Worm (Caenorhabditis elegans) whole organism, L3 larva: ENCODE data around the gene Y39E4B.10.

ENCODE experiments used
- aly-2 ChIP-seq: fragments of 150-350 bp; optimal IDR thresholded peaks from 2 replicates; lab custom pipeline; 2014; ENCODE audit warnings: missing biosample characterization, missing genetic modification characterization
- egl-5 ChIP-seq: fragments of 150-350 bp; optimal IDR thresholded peaks from 2 replicates; lab custom pipeline; 2017; ENCODE audit warnings: missing biosample characterization, missing genetic modification reagents, missing genetic modification characterization, inconsistent platforms
- elt-1 ChIP-seq: fragments of 150-350 bp; optimal IDR thresholded peaks from 2 replicates; lab custom pipeline; 2014; ENCODE audit warnings: missing biosample characterization, missing genetic modification characterization
- elt-3 ChIP-seq, 3 experiments: fragments of 150-350 bp in 1 of 3; sonication (generic microtip) in 2 of 3; optimal IDR thresholded peaks; 2 replicates in 2 of 3; 4 replicates in 1 of 3; lab custom pipeline; 2014 to 2017; ENCODE audit warnings: missing biosample characterization in 3 of 3, missing genetic modification characterization in 3 of 3
- fos-1 ChIP-seq: fragments of 150-350 bp; optimal IDR thresholded peaks from 2 replicates; lab custom pipeline; 2014; ENCODE audit warnings: missing biosample characterization, missing genetic modification characterization
- nhr-11 ChIP-seq: fragments of 150-350 bp; optimal IDR thresholded peaks from 2 replicates; lab custom pipeline; 2014; ENCODE audit warnings: missing biosample characterization, missing genetic modification characterization
- unc-39 ChIP-seq: sonication (generic microtip); optimal IDR thresholded peaks from 4 replicates; lab custom pipeline; 2017; ENCODE audit warnings: missing biosample characterization, missing genetic modification characterization
- unc-62 ChIP-seq: fragments of 150-350 bp; sonication (generic microtip); optimal IDR thresholded peaks from 4 replicates; lab custom pipeline; 2014; ENCODE audit warnings: missing biosample characterization, missing genetic modification reagents, missing genetic modification characterization
- ztf-11 ChIP-seq: fragments of 150-350 bp; optimal IDR thresholded peaks from 2 replicates; lab custom pipeline; 2014; ENCODE audit warnings: missing biosample characterization, missing genetic modification characterization

- TF ChIP-seq aly-2 (tag; lab: Kevin White, UChicago), result no peak
- TF ChIP-seq unc-39, result no peak
- TF ChIP-seq elt-3 (tag; optimal IDR thresholded peaks at IDR 0.05; lab: Kevin White, UChicago), result no peak
- TF ChIP-seq elt-1 (tag; lab: Kevin White, UChicago), result no peak
- no peak for TF ChIP-seq egl-5 (tag; lab: Kevin White, UChicago)
- no peak for TF ChIP-seq unc-62 (GFP tag; lab: Kevin White, UChicago)
- no peak for TF ChIP-seq fos-1 (tag; lab: Kevin White, UChicago)
- no peak for TF ChIP-seq nhr-11
- no peak for TF ChIP-seq ztf-11 (tag; lab: Kevin White, UChicago)
Measured at ce11 chrIII:13099190-13099875, 53.3 kb downstream of the Y39E4B.10 start, which contains the start of gene pqn-83.
